Fruit fly (Drosophila melanogaster): ENCODE data around the gene w.

dm6 chrX:2802998-2803397 lies 6.7 kb upstream of the w start:
- TF ChIP-seq OdsH (GFP tag; optimal IDR thresholded peaks at IDR 0.05) (no peak), dmrt93B (GFP tag; optimal IDR thresholded peaks at IDR 0.05) (no peak), pan (optimal IDR thresholded peaks at IDR 0.05) (no peak), jim (GFP tag; optimal IDR thresholded peaks at IDR 0.05) (no peak), h (GFP tag; optimal IDR thresholded peaks at IDR 0.05) (no peak), Abd-B (GFP tag; optimal IDR thresholded peaks at IDR 0.05) (no peak), psq (GFP tag; optimal IDR thresholded peaks at IDR 0.05) (no peak), Rel (GFP tag; optimal IDR thresholded peaks at IDR 0.05) (no peak), Rel (tag; optimal IDR thresholded peaks at IDR 0.05) (no peak), br (GFP tag; optimal IDR thresholded peaks at IDR 0.05) (no peak), Dfd (GFP tag; optimal IDR thresholded peaks at IDR 0.05) (peak; percentile 17), Vsx2 (GFP tag; optimal IDR thresholded peaks at IDR 0.05; ENCODE audit: partially characterized antibody) (no peak), ey (GFP tag; optimal IDR thresholded peaks at IDR 0.05) (no peak), sv (GFP tag; optimal IDR thresholded peaks at IDR 0.05) (no peak)

Data from whole organism, wandering third instar larva.